Fruit fly (Drosophila melanogaster): Measurements from ENCODE around the gene emc.

The emc gene

DNA sequence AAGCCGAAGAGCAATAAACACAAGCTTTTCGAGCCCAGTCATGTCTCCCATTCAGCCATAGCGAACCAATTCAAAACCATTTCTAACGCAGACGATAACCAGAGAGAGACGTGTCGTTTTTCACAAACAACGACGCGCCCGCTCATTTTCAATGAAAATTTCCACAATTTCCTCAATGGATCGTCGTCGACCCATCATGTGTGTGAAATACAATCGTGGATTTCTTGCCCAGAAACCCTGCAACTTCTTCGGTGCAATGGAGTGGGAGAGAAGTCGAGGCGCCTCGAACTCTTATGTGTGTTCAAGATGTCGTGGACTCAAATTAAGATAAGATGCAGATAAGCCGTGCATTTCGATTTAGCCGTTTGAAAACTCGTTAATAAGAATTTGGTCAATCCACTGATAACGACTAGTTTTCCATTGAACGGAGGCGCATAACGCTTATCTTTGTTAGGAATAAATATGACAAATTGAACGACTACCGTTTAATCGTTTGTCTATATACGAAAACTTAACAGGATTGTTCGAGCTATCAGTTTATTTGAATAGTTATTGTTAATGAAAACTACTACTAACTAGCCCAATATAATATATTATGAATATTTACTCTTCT is 1.4 kb upstream of the emc start (continued):
- TF ChIP-seq inv (GFP tag; IDR thresholded peaks at IDR 0.05; ENCODE audit: partially characterized antibody) (no peak), jing (GFP tag; optimal IDR thresholded peaks at IDR 0.05) (no peak), cwo (GFP tag; optimal IDR thresholded peaks at IDR 0.05) (no peak), zen (tag; optimal IDR thresholded peaks at IDR 0.05) (peak; percentile 13), dimm (GFP tag; IDR thresholded peaks at IDR 0.05) (no peak), CG8478 (optimal IDR thresholded peaks at IDR 0.05) (no peak), CG13296 (GFP tag; optimal IDR thresholded peaks at IDR 0.05) (no peak), klu (GFP tag; IDR thresholded peaks at IDR 0.05) (no peak), CG14860 (GFP tag; IDR thresholded peaks at IDR 0.05; ENCODE audit: partially characterized antibody) (no peak), D (optimal IDR thresholded peaks at IDR 0.05) (peak; percentile 71), D (GFP tag; optimal IDR thresholded peaks at IDR 0.05) (no peak), zfh2 (GFP tag; optimal IDR thresholded peaks at IDR 0.05) (no peak), Abd-B (GFP tag; optimal IDR thresholded peaks at IDR 0.05) (no peak), wdn (GFP tag; IDR thresholded peaks at IDR 0.05) (no peak), bigmax (GFP tag; optimal IDR thresholded peaks at IDR 0.05) (no peak), TFAM (GFP tag; optimal IDR thresholded peaks at IDR 0.05) (no peak), CG3281 (GFP tag; optimal IDR thresholded peaks at IDR 0.05) (no peak), bbx (GFP tag; IDR thresholded peaks at IDR 0.05; ENCODE audit: partially characterized antibody) (no peak), mam (GFP tag; optimal IDR thresholded peaks at IDR 0.05) (no peak), CG42726 (GFP tag; IDR thresholded peaks at IDR 0.05; ENCODE audit: partially characterized antibody) (no peak), pb (GFP tag; optimal IDR thresholded peaks at IDR 0.05) (no peak), Hmx (GFP tag; optimal IDR thresholded peaks at IDR 0.05) (no peak), CG1647 (GFP tag; optimal IDR thresholded peaks at IDR 0.05) (no peak), CG4707 (GFP tag; optimal IDR thresholded peaks at IDR 0.05) (no peak), gro (GFP tag; optimal IDR thresholded peaks at IDR 0.05) (no peak), twi (tag; optimal IDR thresholded peaks at IDR 0.05) (peak; percentile 65), chif (GFP tag; optimal IDR thresholded peaks at IDR 0.05) (no peak), shn (GFP tag; optimal IDR thresholded peaks at IDR 0.05) (no peak), Usf (GFP tag; optimal IDR thresholded peaks at IDR 0.05) (no peak), CG4730 (GFP tag; IDR thresholded peaks at IDR 0.05) (no peak), cad (GFP tag; optimal IDR thresholded peaks at IDR 0.05) (no peak), CG4854 (GFP tag; optimal IDR thresholded peaks at IDR 0.05) (no peak), CG9876 (GFP tag; optimal IDR thresholded peaks at IDR 0.05) (no peak), cato (GFP tag; optimal IDR thresholded peaks at IDR 0.05; ENCODE audit: borderline replicate concordance) (no peak), CG18476 (GFP tag; optimal IDR thresholded peaks at IDR 0.05) (no peak), slp2 (GFP tag; optimal IDR thresholded peaks at IDR 0.05) (no peak), luna (GFP tag; optimal IDR thresholded peaks at IDR 0.05) (no peak), GATAe (GFP tag; conservative IDR thresholded peaks at IDR 0.05) (no peak), gt (GFP tag; IDR thresholded peaks at IDR 0.05) (no peak), CG2712 (tag; optimal IDR thresholded peaks at IDR 0.05) (no peak), CG11398 (GFP tag; optimal IDR thresholded peaks at IDR 0.05) (no peak), CG2199 (GFP tag; IDR thresholded peaks at IDR 0.05) (peak; percentile 78; the same call in 1 of the 3 replicates), pan (optimal IDR thresholded peaks at IDR 0.05) (no peak), pan (GFP tag; optimal IDR thresholded peaks at IDR 0.05 in 1 of 2, IDR thresholded peaks at IDR 0.05 in 1 of 2) (no peak), CG10654 (GFP tag; optimal IDR thresholded peaks at IDR 0.05) (no peak), CG15479 (GFP tag; optimal IDR thresholded peaks at IDR 0.05) (peak; percentile 95), sens (GFP tag) (peak; percentile 67), CG13424 (tag; optimal IDR thresholded peaks at IDR 0.05) (no peak), NK7.1 (GFP tag; optimal IDR thresholded peaks at IDR 0.05) (no peak), slbo (GFP tag; IDR thresholded peaks at IDR 0.05) (no peak), exex (tag; optimal IDR thresholded peaks at IDR 0.05) (peak; percentile 71), CG14014 (GFP tag; IDR thresholded peaks at IDR 0.05) (no peak)
